Worm (Caenorhabditis elegans): ENCODE results near the gene srbc-21.

The srbc-21 gene

ce11 chrV:2159331-2159730 lies 4.0 kb downstream of the srbc-21 start, which contains the start of gene C45H4.14:
Gene C45H4.14 (minus strand): TSS chrV:2159431.
- TF ChIP-seq nhr-28 (tag; optimal IDR thresholded peaks at IDR 0.05) (no peak), lin-13 (tag; optimal IDR thresholded peaks at IDR 0.05) (no peak), elt-3 (tag; optimal IDR thresholded peaks at IDR 0.05) (no peak)

ce11 chrV:2163735-2164134 lies 8.4 kb downstream of the srbc-21 start, which contains the start of gene str-255:
Gene str-255 (minus strand): TSS chrV:2163835.
- TF ChIP-seq snpc-4 (tag; optimal IDR thresholded peaks at IDR 0.05) (no peak), ces-1 (GFP tag; optimal IDR thresholded peaks at IDR 0.05) (no peak), sptf-1 (tag; optimal IDR thresholded peaks at IDR 0.05) (no peak), unc-120 (tag; optimal IDR thresholded peaks at IDR 0.05; ENCODE audit: poor library complexity, severe bottlenecking) (no peak), unc-62 (GFP tag; optimal IDR thresholded peaks at IDR 0.05) (no peak), ceh-83 (GFP tag; optimal IDR thresholded peaks at IDR 0.05) (no peak), nhr-12 (tag; optimal IDR thresholded peaks at IDR 0.05) (no peak), zip-8 (tag; optimal IDR thresholded peaks at IDR 0.05) (no peak), blmp-1 (tag; optimal IDR thresholded peaks at IDR 0.05) (no peak), drap-1 (GFP tag; optimal IDR thresholded peaks at IDR 0.05) (no peak), nhr-2 (tag; optimal IDR thresholded peaks at IDR 0.05) (no peak), ham-2 (GFP tag; optimal IDR thresholded peaks at IDR 0.05) (no peak), pha-4 (tag; optimal IDR thresholded peaks at IDR 0.05) (no peak), mab-5 (tag; optimal IDR thresholded peaks at IDR 0.05) (no peak)

DNA sequence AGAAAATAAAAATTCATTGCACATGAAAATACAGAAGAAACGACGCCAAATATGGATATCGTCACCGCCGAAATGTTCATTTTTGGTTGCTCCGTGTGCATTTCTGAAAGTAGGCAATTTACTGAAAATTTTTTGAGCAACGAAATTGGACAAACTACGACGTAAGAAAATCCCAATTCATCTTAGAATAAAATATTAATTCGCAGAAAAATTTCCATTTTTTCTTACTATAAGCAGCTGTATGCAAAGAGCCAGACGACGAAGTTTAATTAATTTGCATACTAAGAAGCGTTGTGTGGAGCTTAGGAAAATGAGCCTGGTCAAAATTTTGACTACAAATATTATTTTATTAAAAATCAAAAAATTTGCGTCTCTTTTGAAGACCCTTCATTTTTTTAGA lies 11.3 kb downstream of the srbc-21 start, which contains the start of gene srbc-19:
srbc-19 (minus strand) TSS at position 101 of the 400 bp plus-strand sequence.
- no peak for TF ChIP-seq flh-1 (GFP tag; optimal IDR thresholded peaks at IDR 0.05)
- no peak for TF ChIP-seq lin-13 (tag; optimal IDR thresholded peaks at IDR 0.05)
- no peak for TF ChIP-seq unc-120 (tag; optimal IDR thresholded peaks at IDR 0.05; ENCODE audit: poor library complexity, severe bottlenecking)
- TF ChIP-seq mab-5 (tag; optimal IDR thresholded peaks at IDR 0.05) = no peak
- TF ChIP-seq ham-2 (GFP tag; optimal IDR thresholded peaks at IDR 0.05) = no peak
- no peak for TF ChIP-seq ceh-43 (GFP tag; optimal IDR thresholded peaks at IDR 0.05)
- TF ChIP-seq pha-4 (tag; optimal IDR thresholded peaks at IDR 0.05) = no peak
- TF ChIP-seq mep-1 (tag; optimal IDR thresholded peaks at IDR 0.05) = no peak
- TF ChIP-seq nhr-76 (tag; optimal IDR thresholded peaks at IDR 0.05) = no peak
- TF ChIP-seq ceh-39 (tag; optimal IDR thresholded peaks at IDR 0.05) = no peak
- TF ChIP-seq lsy-2 (tag; optimal IDR thresholded peaks at IDR 0.05) = no peak
- TF ChIP-seq nhr-28 (tag; optimal IDR thresholded peaks at IDR 0.05) = no peak
- TF ChIP-seq elt-1 (tag; optimal IDR thresholded peaks at IDR 0.05; ENCODE audit: borderline replicate concordance, insufficient read depth) = no peak
- TF ChIP-seq sptf-1 (tag; optimal IDR thresholded peaks at IDR 0.05) = no peak
- TF ChIP-seq unc-39 (tag; optimal IDR thresholded peaks at IDR 0.05) = no peak
- no peak for TF ChIP-seq zip-8 (tag; optimal IDR thresholded peaks at IDR 0.05)
- no peak for TF ChIP-seq hlh-1 (tag; optimal IDR thresholded peaks at IDR 0.05)
- TF ChIP-seq nhr-2 (tag; optimal IDR thresholded peaks at IDR 0.05) = no peak
- no peak for TF ChIP-seq blmp-1 (tag; optimal IDR thresholded peaks at IDR 0.05)

ce11 chrV:2174465-2174864 lies 19.1 kb downstream of the srbc-21 start:
- TF ChIP-seq unc-120 (tag; optimal IDR thresholded peaks at IDR 0.05; ENCODE audit: poor library complexity, severe bottlenecking) (no peak), bed-3 (GFP tag; optimal IDR thresholded peaks at IDR 0.05) (no peak), elt-3 (tag; optimal IDR thresholded peaks at IDR 0.05) (no peak), tbx-8 (GFP tag; optimal IDR thresholded peaks at IDR 0.05) (no peak), snpc-4 (tag; optimal IDR thresholded peaks at IDR 0.05) (no peak), nhr-28 (tag; optimal IDR thresholded peaks at IDR 0.05) (no peak), ztf-11 (tag; optimal IDR thresholded peaks at IDR 0.05) (no peak), lsy-2 (tag; optimal IDR thresholded peaks at IDR 0.05) (no peak)

DNA sequence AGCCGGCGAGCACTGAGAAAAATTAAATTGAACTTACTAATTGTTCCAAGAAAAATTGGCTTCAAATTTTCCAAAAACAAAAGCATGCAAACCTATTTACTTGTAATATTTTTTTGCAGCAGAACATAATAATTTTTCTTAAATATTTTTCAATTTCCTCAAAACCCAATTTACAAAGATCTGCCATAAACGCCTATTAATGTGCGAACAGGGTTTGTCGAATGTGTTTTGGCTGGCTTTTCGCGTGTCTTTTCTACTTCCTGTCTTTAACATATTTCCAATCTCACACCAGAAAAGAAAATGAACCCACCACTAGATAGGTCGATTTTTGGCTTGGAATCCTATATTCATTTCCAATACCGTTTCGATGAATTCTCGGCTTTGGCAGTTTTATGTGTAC lies 19.9 kb downstream of the srbc-21 start, which contains the start of gene C45H4.18:
C45H4.18 (plus strand) TSS at position 301 of the 400 bp plus-strand sequence.
- TF ChIP-seq ceh-83 (GFP tag; optimal IDR thresholded peaks at IDR 0.05) (no peak), ham-2 (GFP tag; optimal IDR thresholded peaks at IDR 0.05) (no peak), nhr-12 (tag; optimal IDR thresholded peaks at IDR 0.05) (no peak), pha-4 (tag; optimal IDR thresholded peaks at IDR 0.05) (no peak), nhr-2 (tag; optimal IDR thresholded peaks at IDR 0.05) (no peak), elt-1 (tag; optimal IDR thresholded peaks at IDR 0.05; ENCODE audit: borderline replicate concordance, insufficient read depth) (no peak), M03D4.4 (tag; optimal IDR thresholded peaks at IDR 0.05) (no peak), sem-2 (GFP tag; optimal IDR thresholded peaks at IDR 0.05) (no peak), sptf-1 (tag; optimal IDR thresholded peaks at IDR 0.05) (no peak), nhr-28 (tag; optimal IDR thresholded peaks at IDR 0.05) (no peak), unc-120 (tag; optimal IDR thresholded peaks at IDR 0.05; ENCODE audit: poor library complexity, severe bottlenecking) (no peak), lin-32 (GFP tag; optimal IDR thresholded peaks at IDR 0.05) (no peak), zip-8 (tag; optimal IDR thresholded peaks at IDR 0.05) (no peak)

Measured in whole organism, mixed stage, embryonic.